Worm (Caenorhabditis elegans): ENCODE measurements around the gene C45G9.2.

Gene C45G9.2

DNA sequence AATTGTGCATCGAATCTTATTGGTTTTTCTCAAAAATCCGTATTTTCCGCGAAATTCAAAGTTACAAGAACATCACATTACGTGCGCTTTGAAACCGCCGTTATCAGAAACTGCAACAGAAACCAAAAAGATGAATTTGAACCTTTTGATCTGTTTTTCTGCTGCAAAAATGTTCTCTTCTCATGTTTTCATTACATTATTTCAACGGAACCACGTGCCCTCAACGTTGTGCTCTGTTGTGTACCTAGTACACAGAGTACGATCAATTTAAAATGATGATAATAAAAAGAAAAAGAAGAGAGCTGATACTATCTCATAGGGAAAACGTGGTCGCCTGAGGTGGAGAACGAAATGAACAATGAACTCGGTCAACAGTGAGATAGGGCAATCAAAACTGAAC, 9.2 kb downstream of the C45G9.2 start (continued):
- TF ChIP-seq lin-54 (GFP tag; optimal IDR thresholded peaks at IDR 0.05) (no peak), ccch-3 (GFP tag; optimal IDR thresholded peaks at IDR 0.05) (no peak), lin-35 (GFP tag; optimal IDR thresholded peaks at IDR 0.05) (peak in 1 of 3 experiments; percentile 14), let-607 (tag; optimal IDR thresholded peaks at IDR 0.05) (peak in 1 of 2 experiments; percentile 36), B0261.1 (tag; optimal IDR thresholded peaks at IDR 0.05) (no peak), dpff-1 (tag; optimal IDR thresholded peaks at IDR 0.05) (no peak), snpc-4 (GFP tag; optimal IDR thresholded peaks at IDR 0.05) (no peak), snpc-4 (tag; optimal IDR thresholded peaks at IDR 0.05) (peak in 3 of 4 experiments; percentile 32 to 63 (median 51)), K12H6.12 (tag; optimal IDR thresholded peaks at IDR 0.05) (peak; percentile 20), dox-1 (GFP tag; IDR thresholded peaks at IDR 0.05) (peak; percentile 21; the same call in 1 of the 2 replicates), nhr-120 (GFP tag; IDR thresholded peaks at IDR 0.05) (no peak), nhr-80 (tag; optimal IDR thresholded peaks at IDR 0.05) (peak; percentile 76), dpl-1 (GFP tag; optimal IDR thresholded peaks at IDR 0.05) (no peak), attf-5 (GFP tag; optimal IDR thresholded peaks at IDR 0.05) (peak; percentile 45), nfyb-1 (GFP tag; IDR thresholded peaks at IDR 0.05) (0 out of 2 replicates have a peak, but pooled peaks have one; percentile 42), tlf-1 (GFP tag; optimal IDR thresholded peaks at IDR 0.05) (peak; percentile 18), C17E4.6 (GFP tag; IDR thresholded peaks at IDR 0.05) (no peak), lir-1 (GFP tag; conservative IDR thresholded peaks at IDR 0.05) (no peak)

DNA sequence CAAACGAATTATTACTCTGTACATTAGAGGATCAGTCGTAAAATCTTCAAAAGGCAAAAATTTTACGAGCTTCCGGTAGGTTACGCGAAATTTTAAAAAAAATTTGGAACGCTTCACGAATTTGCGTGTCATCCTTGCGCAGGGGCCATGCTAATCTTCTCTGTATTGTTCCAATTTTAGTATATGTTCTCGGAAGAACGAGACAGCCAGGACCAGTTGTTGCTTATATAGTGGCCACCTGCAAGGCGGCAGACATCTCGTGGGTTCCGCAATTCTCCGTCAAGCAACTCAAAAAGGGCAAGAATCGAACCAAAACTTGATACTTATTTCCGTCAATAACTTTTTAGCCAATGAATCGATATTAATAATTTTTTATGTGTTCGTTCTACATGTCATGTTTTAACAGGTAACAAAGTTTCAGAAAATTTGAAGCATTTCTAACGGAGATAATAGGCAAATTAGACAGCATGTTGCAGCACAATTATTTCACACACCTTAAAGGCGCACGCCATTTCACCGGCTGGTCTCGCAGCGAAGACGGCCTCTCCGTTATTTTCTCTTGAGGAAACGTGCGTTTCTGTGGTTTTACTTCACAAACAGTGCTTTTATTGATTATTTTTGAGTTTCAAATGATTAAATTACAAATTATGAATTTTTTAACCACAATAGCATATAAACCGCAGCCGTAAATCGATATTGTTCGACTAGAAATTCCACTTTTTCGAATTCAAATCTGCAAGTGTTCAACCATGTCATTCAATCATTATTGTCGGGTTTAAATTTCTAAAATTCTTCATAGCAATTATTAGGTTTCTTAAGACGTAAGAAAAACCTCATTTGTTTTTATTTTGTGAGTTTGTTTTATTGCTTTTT, 12.1 kb downstream of the C45G9.2 start:
- no peak for TF ChIP-seq dpl-1 (GFP tag; optimal IDR thresholded peaks at IDR 0.05)
- peak; percentile 70 for TF ChIP-seq snpc-1.3 (tag; optimal IDR thresholded peaks at IDR 0.05; ENCODE audit: insufficient read depth)
- TF ChIP-seq repo-1 (tag; optimal IDR thresholded peaks at IDR 0.05) = peak; percentile 95
- TF ChIP-seq snpc-4 (GFP tag; optimal IDR thresholded peaks at IDR 0.05) = peak; percentile 97
- TF ChIP-seq snpc-4 (tag; optimal IDR thresholded peaks at IDR 0.05) = peak; percentile 98 to 99 (median 98)
- peak; percentile 90 for TF ChIP-seq Y95B8A.8 (GFP tag; IDR thresholded peaks at IDR 0.05)
- TF ChIP-seq aptf-2 (GFP tag; conservative IDR thresholded peaks at IDR 0.05) = 0 out of 2 replicates have a peak, but pooled peaks have one; percentile 23
- TF ChIP-seq K11D2.4 (GFP tag; IDR thresholded peaks at IDR 0.05) = peak; percentile 82
- no peak for TF ChIP-seq nfya-1 (tag; optimal IDR thresholded peaks at IDR 0.05; ENCODE audit: borderline replicate concordance, insufficient read depth)
- peak; percentile 12; the same call in 1 of the 2 replicates for TF ChIP-seq Y67H2A.10 (GFP tag; conservative IDR thresholded peaks at IDR 0.05)
- TF ChIP-seq C06A6.2 (GFP tag; conservative IDR thresholded peaks at IDR 0.05) = peak; percentile 74
- peak; percentile 40 for TF ChIP-seq T07F8.4 (tag; optimal IDR thresholded peaks at IDR 0.05)
- TF ChIP-seq nhr-27 (tag; optimal IDR thresholded peaks at IDR 0.05) = no peak
- TF ChIP-seq pha-4 (tag; optimal IDR thresholded peaks at IDR 0.05) = peak; percentile 3
- peak in 2 of 3 experiments; percentile 9 to 74 for TF ChIP-seq lin-35 (GFP tag; optimal IDR thresholded peaks at IDR 0.05)
- peak; percentile 91 for TF ChIP-seq ztf-28 (GFP tag; IDR thresholded peaks at IDR 0.05)
- TF ChIP-seq attf-3 (GFP tag; conservative IDR thresholded peaks at IDR 0.05) = peak; percentile 52; the same call in 1 of the 2 replicates
- TF ChIP-seq lin-26 (GFP tag; IDR thresholded peaks at IDR 0.05) = peak; percentile 94
- TF ChIP-seq hmg-1.2 (GFP tag; IDR thresholded peaks at IDR 0.05) = peak; percentile 86
- TF ChIP-seq lin-54 (GFP tag; optimal IDR thresholded peaks at IDR 0.05) = peak; percentile 84
- TF ChIP-seq attf-6 (GFP tag; IDR thresholded peaks at IDR 0.05) = peak; percentile 70
- TF ChIP-seq athp-1 (tag; optimal IDR thresholded peaks at IDR 0.05) = peak; percentile 87
- peak; percentile 86; the same call in 1 of the 2 replicates for TF ChIP-seq cebp-2 (GFP tag; IDR thresholded peaks at IDR 0.05)
- peak; percentile 51 for TF ChIP-seq K12H6.12 (tag; optimal IDR thresholded peaks at IDR 0.05)
- peak; percentile 74 for TF ChIP-seq mxl-1 (tag; optimal IDR thresholded peaks at IDR 0.05)
- no peak for TF ChIP-seq nhr-120 (GFP tag; IDR thresholded peaks at IDR 0.05)
- TF ChIP-seq nhr-179 (tag; optimal IDR thresholded peaks at IDR 0.05) = peak; percentile 19
- peak; percentile 64 for TF ChIP-seq F49E8.2 (tag; optimal IDR thresholded peaks at IDR 0.05; ENCODE audit: insufficient read depth)
- peak; percentile 61 to 65 for TF ChIP-seq let-607 (tag; optimal IDR thresholded peaks at IDR 0.05)
- peak; percentile 90 for TF ChIP-seq F33H1.4 (GFP tag; IDR thresholded peaks at IDR 0.05)
- peak; percentile 83 for TF ChIP-seq D2030.7 (GFP tag; IDR thresholded peaks at IDR 0.05)
- peak; percentile 91 for TF ChIP-seq lin-40 (tag; optimal IDR thresholded peaks at IDR 0.05)
- TF ChIP-seq ceh-27 (GFP tag; optimal IDR thresholded peaks at IDR 0.05) = peak; percentile 65
